Worm (Caenorhabditis elegans) whole organism, early embryonic: ENCODE data around the gene znf-207.

Source experiments
- B0310.2 ChIP-seq: sonication (generic microtip); optimal IDR thresholded peaks from 2 replicates; lab custom pipeline; 2016; ENCODE audit warnings: mild to moderate bottlenecking, missing genetic modification characterization, missing compliant biosample characterization
- F13C5.2 ChIP-seq: sonication (generic microtip); optimal IDR thresholded peaks from 2 replicates; lab custom pipeline; 2017; ENCODE audit warnings: mild to moderate bottlenecking, missing genetic modification characterization, inconsistent platforms, missing compliant biosample characterization
- aly-1 ChIP-seq: sonication (generic microtip); optimal IDR thresholded peaks from 2 replicates; lab custom pipeline; 2016; ENCODE audit warnings: missing genetic modification characterization, missing compliant biosample characterization
- ama-1 ChIP-seq: fragments of 150-350 bp; optimal IDR thresholded peaks from 2 replicates; lab custom pipeline; 2014
- ceh-13 ChIP-seq: fragments of 200-800 bp; sonication (Bioruptor generic); optimal IDR thresholded peaks from 2 replicates; lab custom pipeline; 2018; ENCODE audit warnings: mild to moderate bottlenecking, missing genetic modification characterization, missing compliant biosample characterization
- ceh-36 ChIP-seq: sonication (generic microtip); optimal IDR thresholded peaks from 2 replicates; lab custom pipeline; 2016; ENCODE audit warnings: missing genetic modification characterization, inconsistent platforms, missing compliant biosample characterization
- ets-7 ChIP-seq: sonication (generic microtip); optimal IDR thresholded peaks from 2 replicates; lab custom pipeline; 2016; ENCODE audit warnings: missing genotype, missing genetic modification characterization, missing compliant biosample characterization
- flt-1 ChIP-seq: fragments of 200-800 bp; sonication (Bioruptor generic); IDR thresholded peaks from 2 replicates; pipeline ENCODE4 v1.3.6; 2022; ENCODE audit warnings: missing genetic modification characterization, missing compliant biosample characterization
- hmbx-1 ChIP-seq: sonication (generic microtip); optimal IDR thresholded peaks from 2 replicates; lab custom pipeline; 2016; ENCODE audit warnings: mild to moderate bottlenecking, missing genetic modification characterization, missing compliant biosample characterization
- hmg-4 ChIP-seq: fragments of 200-800 bp; sonication (Bioruptor generic); optimal IDR thresholded peaks from 2 replicates; lab custom pipeline; 2018; ENCODE audit warnings: mild to moderate bottlenecking, missing genetic modification characterization, missing compliant biosample characterization
- hnd-1 ChIP-seq: sonication (generic microtip); optimal IDR thresholded peaks from 2 replicates; lab custom pipeline; 2016; ENCODE audit warnings: missing genetic modification characterization, missing compliant biosample characterization
- pes-1 ChIP-seq: fragments of 200-800 bp; sonication (Bioruptor generic); IDR thresholded peaks from 2 replicates; pipeline ENCODE4 v1.3.6; 2022; ENCODE audit warnings: missing genetic modification reagents, missing genetic modification characterization, missing compliant biosample characterization
- scrt-1 ChIP-seq: fragments of 200-800 bp; sonication (Bioruptor generic); IDR thresholded peaks from 2 replicates; pipeline ENCODE4 v1.3.6; 2022; ENCODE audit warnings: missing genetic modification characterization, missing compliant biosample characterization
- sea-1 ChIP-seq: fragments of 200-800 bp; sonication (Bioruptor generic); conservative IDR thresholded peaks from 2 replicates; pipeline ENCODE4 v1.3.6; 2022; ENCODE audit warnings: missing genetic modification characterization, missing compliant biosample characterization
- tbx-11 ChIP-seq: fragments of 200-800 bp; sonication (Bioruptor generic); IDR thresholded peaks from 2 replicates; pipeline ENCODE4 v1.3.6; 2022; ENCODE audit warnings: missing genetic modification characterization, missing compliant biosample characterization
- tbx-37 ChIP-seq: fragments of 200-800 bp; sonication (Bioruptor generic); conservative IDR thresholded peaks from 2 replicates; pipeline ENCODE4 v1.3.6; 2022; ENCODE audit warnings: missing genetic modification reagents, missing genetic modification characterization, missing compliant biosample characterization
- tra-4 ChIP-seq: sonication (generic microtip); optimal IDR thresholded peaks from 2 replicates; lab custom pipeline; 2017; ENCODE audit warnings: missing genetic modification characterization, missing compliant biosample characterization

The znf-207 gene

ce11 chrIV:11350809-11351208 lies 40.0 kb downstream of the znf-207 start:
- TF ChIP-seq pes-1 (no peak), aly-1 (tag; lab: Kevin White, UChicago) (no peak), tbx-11 (GFP tag; lab: Robert Waterston, UW) (no peak), hmbx-1 (no peak), scrt-1 (GFP tag; lab: Robert Waterston, UW) (no peak), hnd-1 (tag; lab: Kevin White, UChicago) (no peak), tra-4 (tag; lab: Kevin White, UChicago) (no peak), flt-1 (GFP tag; lab: Robert Waterston, UW) (no peak), tbx-37 (GFP tag; lab: Robert Waterston, UW) (no peak), ets-7 (tag; lab: Kevin White, UChicago) (no peak), ceh-36 (tag; lab: Kevin White, UChicago) (no peak), sea-1 (no peak), F13C5.2 (no peak), hmg-4 (GFP tag; lab: Kevin White, UChicago) (no peak), ceh-13 (GFP tag; lab: Kevin White, UChicago) (no peak), ama-1 (lab: Kevin White, UChicago) (no peak), B0310.2 (tag; lab: Kevin White, UChicago) (no peak)

- no peak for TF ChIP-seq tra-4 (tag; lab: Kevin White, UChicago)
- no peak for TF ChIP-seq aly-1 (tag; lab: Kevin White, UChicago)
- TF ChIP-seq tbx-11 (GFP tag; lab: Robert Waterston, UW) = no peak
- TF ChIP-seq hmg-4 (GFP tag; lab: Kevin White, UChicago) = no peak
- TF ChIP-seq ceh-36 (tag; lab: Kevin White, UChicago) = no peak
- no peak for TF ChIP-seq ceh-13 (GFP tag; lab: Kevin White, UChicago)
- no peak for TF ChIP-seq tbx-37 (GFP tag; lab: Robert Waterston, UW)
- no peak for TF ChIP-seq pes-1
- no peak for TF ChIP-seq B0310.2 (tag; lab: Kevin White, UChicago)
Measured at ce11 chrIV:11351563-11351962, 40.8 kb downstream of the znf-207 start.

- TF ChIP-seq scrt-1 (GFP tag; lab: Robert Waterston, UW) (no peak), ceh-36 (tag; lab: Kevin White, UChicago) (no peak), tra-4 (tag; lab: Kevin White, UChicago) (no peak), ama-1 (lab: Kevin White, UChicago) (no peak), tbx-37 (GFP tag; lab: Robert Waterston, UW) (no peak), flt-1 (GFP tag; lab: Robert Waterston, UW) (no peak), sea-1 (no peak), hmg-4 (GFP tag; lab: Kevin White, UChicago) (no peak), hnd-1 (tag; lab: Kevin White, UChicago) (no peak), ets-7 (tag; lab: Kevin White, UChicago) (no peak), aly-1 (tag; lab: Kevin White, UChicago) (no peak), pes-1 (no peak), tbx-11 (GFP tag; lab: Robert Waterston, UW) (no peak)
Measured at ce11 chrIV:11352768-11353167, 42.0 kb downstream of the znf-207 start.

- no peak for TF ChIP-seq pes-1
- no peak for TF ChIP-seq ceh-13 (GFP tag; lab: Kevin White, UChicago)
- no peak for TF ChIP-seq scrt-1 (GFP tag; lab: Robert Waterston, UW)
- no peak for TF ChIP-seq flt-1 (GFP tag; lab: Robert Waterston, UW)
- no peak for TF ChIP-seq tbx-11 (GFP tag; lab: Robert Waterston, UW)
- no peak for TF ChIP-seq ceh-36 (tag; lab: Kevin White, UChicago)
- TF ChIP-seq sea-1 = no peak
- TF ChIP-seq tra-4 (tag; lab: Kevin White, UChicago) = no peak
- no peak for TF ChIP-seq B0310.2 (tag; lab: Kevin White, UChicago)
- TF ChIP-seq aly-1 (tag; lab: Kevin White, UChicago) = no peak
- no peak for TF ChIP-seq hnd-1 (tag; lab: Kevin White, UChicago)
- TF ChIP-seq tbx-37 (GFP tag; lab: Robert Waterston, UW) = no peak
- no peak for TF ChIP-seq ets-7 (tag; lab: Kevin White, UChicago)
- TF ChIP-seq hmg-4 (GFP tag; lab: Kevin White, UChicago) = no peak
- no peak for TF ChIP-seq F13C5.2
- TF ChIP-seq hmbx-1 = no peak
Measured at ce11 chrIV:11353946-11354458, 43.2 kb downstream of the znf-207 start, which contains the start of gene T01G1.2. T01G1.2 (plus strand) TSS chrIV:11354408.

ce11 chrIV:11359769-11360168 lies 49.0 kb downstream of the znf-207 start, which contains the start of gene klp-12:
klp-12 (minus strand) TSS chrIV:11359869.
- no peak for TF ChIP-seq F13C5.2
- no peak for TF ChIP-seq scrt-1 (GFP tag; lab: Robert Waterston, UW)
- no peak for TF ChIP-seq hmg-4 (GFP tag; lab: Kevin White, UChicago)

ce11 chrIV:11361409-11361808 lies 50.6 kb downstream of the znf-207 start, which contains the start of gene T01G1.4:
T01G1.4 (minus strand) TSS chrIV:11361509.
- TF ChIP-seq ceh-36 (tag; lab: Kevin White, UChicago) = no peak
- no peak for TF ChIP-seq B0310.2 (tag; lab: Kevin White, UChicago)
- TF ChIP-seq aly-1 (tag; lab: Kevin White, UChicago) = no peak
- TF ChIP-seq F13C5.2 = no peak
- no peak for TF ChIP-seq hmg-4 (GFP tag; lab: Kevin White, UChicago)
